Worm (Caenorhabditis elegans): ENCODE results near the gene nob-1.

ce11 chrIII:12034311-12034710, 49.8 kb downstream of the nob-1 start:
- TF ChIP-seq jun-1 (tag; optimal IDR thresholded peaks at IDR 0.05) (no peak), nhr-25 (tag; optimal IDR thresholded peaks at IDR 0.05) (no peak), ztf-11 (tag; optimal IDR thresholded peaks at IDR 0.05) (no peak), R02D3.7 (tag; optimal IDR thresholded peaks at IDR 0.05) (no peak)
